Fruit fly (Drosophila melanogaster) whole organism, prepupa: ENCODE data around the gene Rab19.

Source experiments
- fkh ChIP-seq: fragments of 200-800 bp; sonication (Bioruptor generic); optimal IDR thresholded peaks from 3 replicates; lab custom pipeline; 2017; ENCODE audit warnings: missing biosample characterization, mild to moderate bottlenecking, missing genetic modification characterization, moderate library complexity
- svp ChIP-seq: fragments of 200-800 bp; sonication (Bioruptor generic); peaks from one replicate; lab custom pipeline; 2016; ENCODE audit warnings: missing biosample characterization, missing genetic modification characterization

DNA sequence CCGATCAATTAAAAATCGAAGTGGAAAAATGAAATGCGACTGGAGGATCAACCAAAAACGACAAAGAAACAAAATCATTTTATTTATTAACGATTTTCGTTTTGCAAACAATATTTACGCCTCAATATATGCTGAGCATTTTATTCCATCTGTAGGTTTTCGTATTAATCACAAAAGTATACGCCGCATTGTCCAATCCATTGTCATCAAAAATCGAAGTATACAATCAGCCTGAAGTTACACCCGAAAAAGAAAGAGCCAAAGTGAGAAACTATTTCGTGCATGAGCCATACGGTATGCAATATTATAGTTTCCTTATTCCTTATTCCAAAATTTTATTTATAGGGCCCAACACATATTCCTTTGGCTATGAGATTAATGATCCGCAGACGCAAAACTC, 32.2 kb downstream of the Rab19 start:
- no peak for TF ChIP-seq fkh (GFP tag; lab: Kevin White, UChicago)
- TF ChIP-seq svp, result no peak
